Fruit fly (Drosophila melanogaster) whole organism, pupa: Measurements from ENCODE around the gene kek4.

Experiments used
- CG15710 ChIP-seq: fragments of 200-800 bp; sonication (Bioruptor generic); optimal IDR thresholded peaks from 2 replicates; lab custom pipeline; 2018; ENCODE audit warnings: missing biosample characterization, mild to moderate bottlenecking, missing genetic modification characterization, moderate library complexity
- CG17806 ChIP-seq: fragments of 200-800 bp; sonication (Bioruptor generic); optimal IDR thresholded peaks from 2 replicates; lab custom pipeline; 2018; ENCODE audit warnings: missing biosample characterization, mild to moderate bottlenecking, missing genetic modification characterization, moderate library complexity
- EcR ChIP-seq: fragments of 200-800 bp; sonication (Bioruptor generic); optimal IDR thresholded peaks from 3 replicates; lab custom pipeline; 2019; ENCODE audit warnings: missing biosample characterization, missing genetic modification characterization, mild to moderate bottlenecking, moderate library complexity, missing genetic modification reagents

DNA sequence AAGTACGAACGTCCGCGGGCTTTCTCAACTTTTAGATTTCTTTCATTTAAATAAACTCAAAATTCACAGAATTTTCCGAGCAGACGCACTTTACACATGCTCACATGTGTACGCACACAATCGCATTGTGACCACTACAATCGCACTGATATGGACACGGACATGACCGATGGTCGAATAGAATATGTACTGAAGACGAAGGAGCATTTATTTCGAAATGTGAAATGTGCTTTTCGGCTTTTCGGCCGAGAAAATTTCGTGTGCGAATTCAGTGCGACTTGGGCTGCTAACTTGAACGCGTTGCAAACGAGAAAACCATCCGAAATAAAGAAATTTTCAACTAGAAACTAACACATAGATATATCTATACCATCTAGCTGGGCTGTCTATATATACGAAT, 45.6 kb upstream of the kek4 start, which contains the start of gene CG44085:
- no peak for TF ChIP-seq EcR (GFP tag; lab: Kevin White, UChicago)
- no peak for TF ChIP-seq CG17806 (tag; lab: Kevin White, UChicago)
- no peak for TF ChIP-seq CG15710 (tag; lab: Kevin White, UChicago)
